Worm (Caenorhabditis elegans): Measurements from ENCODE around the gene mut-14.

The mut-14 gene

ce11 chrV:5660604-5661209, at the start of gene mut-14, which contains the start of gene C14C11.2:
Gene mut-14 (minus strand): TSS chrV:5660704.
Gene C14C11.2 (plus strand): TSS chrV:5661159.
- no peak for TF ChIP-seq tbx-8 (GFP tag; optimal IDR thresholded peaks at IDR 0.05)
- TF ChIP-seq drap-1 (GFP tag; optimal IDR thresholded peaks at IDR 0.05) = no peak
- no peak for TF ChIP-seq sem-2 (GFP tag; optimal IDR thresholded peaks at IDR 0.05)
- no peak for TF ChIP-seq ztf-11 (tag; optimal IDR thresholded peaks at IDR 0.05)
- no peak for TF ChIP-seq pha-4 (tag; optimal IDR thresholded peaks at IDR 0.05)
- no peak for TF ChIP-seq unc-62 (GFP tag; optimal IDR thresholded peaks at IDR 0.05)
- no peak for TF ChIP-seq ceh-43 (GFP tag; optimal IDR thresholded peaks at IDR 0.05)
- TF ChIP-seq elt-3 (tag; optimal IDR thresholded peaks at IDR 0.05) = no peak
- TF ChIP-seq bed-3 (GFP tag; optimal IDR thresholded peaks at IDR 0.05) = no peak
- no peak for TF ChIP-seq mab-5 (tag; optimal IDR thresholded peaks at IDR 0.05)
- TF ChIP-seq nhr-2 (tag; optimal IDR thresholded peaks at IDR 0.05) = no peak
- no peak for TF ChIP-seq nhr-237 (tag; optimal IDR thresholded peaks at IDR 0.05)

- TF ChIP-seq ceh-39 (tag; optimal IDR thresholded peaks at IDR 0.05) (no peak), lin-13 (tag; optimal IDR thresholded peaks at IDR 0.05) (no peak), nhr-12 (tag; optimal IDR thresholded peaks at IDR 0.05) (no peak), ces-1 (GFP tag; optimal IDR thresholded peaks at IDR 0.05) (peak; percentile 78), sptf-1 (tag; optimal IDR thresholded peaks at IDR 0.05) (no peak)
Measured at ce11 chrV:5708331-5708730, 47.8 kb upstream of the mut-14 start.

- TF ChIP-seq lsy-2 (tag; optimal IDR thresholded peaks at IDR 0.05) = no peak
- no peak for TF ChIP-seq elt-1 (tag; optimal IDR thresholded peaks at IDR 0.05; ENCODE audit: borderline replicate concordance, insufficient read depth)
- TF ChIP-seq cnd-1 (tag; optimal IDR thresholded peaks at IDR 0.05) = no peak
- no peak for TF ChIP-seq ham-2 (GFP tag; optimal IDR thresholded peaks at IDR 0.05)
- no peak for TF ChIP-seq snpc-4 (tag; optimal IDR thresholded peaks at IDR 0.05)
- no peak for TF ChIP-seq lin-32 (GFP tag; optimal IDR thresholded peaks at IDR 0.05)
- TF ChIP-seq flh-1 (GFP tag; optimal IDR thresholded peaks at IDR 0.05) = no peak
- no peak for TF ChIP-seq sptf-1 (tag; optimal IDR thresholded peaks at IDR 0.05)
- TF ChIP-seq nhr-12 (tag; optimal IDR thresholded peaks at IDR 0.05) = no peak
- no peak for TF ChIP-seq drap-1 (GFP tag; optimal IDR thresholded peaks at IDR 0.05)
- TF ChIP-seq mep-1 (tag; optimal IDR thresholded peaks at IDR 0.05) = no peak
- no peak for TF ChIP-seq blmp-1 (tag; optimal IDR thresholded peaks at IDR 0.05)
- TF ChIP-seq unc-62 (GFP tag; optimal IDR thresholded peaks at IDR 0.05) = no peak
- TF ChIP-seq mls-2 (tag; optimal IDR thresholded peaks at IDR 0.05) = no peak
Measured at ce11 chrV:5705510-5705909, 45.0 kb upstream of the mut-14 start, which contains the start of gene peli-1. Gene peli-1 (plus strand): TSS chrV:5705810.

- TF ChIP-seq pha-4 (tag; optimal IDR thresholded peaks at IDR 0.05) = no peak
- no peak for TF ChIP-seq lin-32 (GFP tag; optimal IDR thresholded peaks at IDR 0.05)
- no peak for TF ChIP-seq unc-120 (tag; optimal IDR thresholded peaks at IDR 0.05; ENCODE audit: poor library complexity, severe bottlenecking)
- no peak for TF ChIP-seq ceh-83 (GFP tag; optimal IDR thresholded peaks at IDR 0.05)
- no peak for TF ChIP-seq nhr-2 (tag; optimal IDR thresholded peaks at IDR 0.05)
- TF ChIP-seq unc-39 (tag; optimal IDR thresholded peaks at IDR 0.05) = no peak
- TF ChIP-seq tbx-8 (GFP tag; optimal IDR thresholded peaks at IDR 0.05) = no peak
- no peak for TF ChIP-seq mab-5 (tag; optimal IDR thresholded peaks at IDR 0.05)
- TF ChIP-seq snpc-4 (tag; optimal IDR thresholded peaks at IDR 0.05) = no peak
- TF ChIP-seq cnd-1 (tag; optimal IDR thresholded peaks at IDR 0.05) = no peak
- TF ChIP-seq mls-2 (tag; optimal IDR thresholded peaks at IDR 0.05) = no peak
- TF ChIP-seq ztf-11 (tag; optimal IDR thresholded peaks at IDR 0.05) = no peak
- TF ChIP-seq nhr-237 (tag; optimal IDR thresholded peaks at IDR 0.05) = no peak
Measured at ce11 chrV:5704467-5704866, 44.0 kb upstream of the mut-14 start.

- TF ChIP-seq blmp-1 (tag; optimal IDR thresholded peaks at IDR 0.05) (no peak), ces-1 (GFP tag; optimal IDR thresholded peaks at IDR 0.05) (no peak), elt-1 (tag; optimal IDR thresholded peaks at IDR 0.05; ENCODE audit: borderline replicate concordance, insufficient read depth) (no peak), ceh-43 (GFP tag; optimal IDR thresholded peaks at IDR 0.05) (no peak), ceh-39 (tag; optimal IDR thresholded peaks at IDR 0.05) (no peak), nhr-12 (tag; optimal IDR thresholded peaks at IDR 0.05) (no peak), cnd-1 (tag; optimal IDR thresholded peaks at IDR 0.05) (no peak), unc-39 (tag; optimal IDR thresholded peaks at IDR 0.05) (no peak), sptf-1 (tag; optimal IDR thresholded peaks at IDR 0.05) (no peak), snpc-4 (tag; optimal IDR thresholded peaks at IDR 0.05) (no peak)
Measured at ce11 chrV:5701106-5701505, 40.6 kb upstream of the mut-14 start.

All from whole organism, mixed stage, embryonic.